Worm (Caenorhabditis elegans) whole organism, late embryonic: ENCODE measurements around the gene czw-1.

ENCODE experiments used
- ama-1 ChIP-seq: fragments of 150-350 bp; optimal IDR thresholded peaks from 2 replicates; lab custom pipeline; 2014
- ceh-19 ChIP-seq: fragments of 200-800 bp; sonication (Bioruptor generic); optimal IDR thresholded peaks from 2 replicates; lab custom pipeline; 2018; ENCODE audit warnings: mild to moderate bottlenecking, missing genetic modification characterization, missing compliant biosample characterization
- ceh-6 ChIP-seq: fragments of 200-800 bp; sonication (Bioruptor generic); optimal IDR thresholded peaks from 2 replicates; lab custom pipeline; 2018; ENCODE audit warnings: mild to moderate bottlenecking, missing genetic modification characterization, missing compliant biosample characterization
- elt-4 ChIP-seq: sonication (generic microtip); optimal IDR thresholded peaks from 2 replicates; lab custom pipeline; 2016; ENCODE audit warnings: missing genetic modification characterization, missing compliant biosample characterization
- gmeb-2 ChIP-seq: sonication (generic microtip); optimal IDR thresholded peaks from 2 replicates; lab custom pipeline; 2016; ENCODE audit warnings: missing genetic modification characterization, inconsistent platforms, missing compliant biosample characterization
- hlh-6 ChIP-seq: sonication (generic microtip); optimal IDR thresholded peaks from 2 replicates; lab custom pipeline; 2016; ENCODE audit warnings: missing genotype, missing genetic modification characterization, missing compliant biosample characterization
- lim-6 ChIP-seq: sonication (generic microtip); optimal IDR thresholded peaks from 2 replicates; lab custom pipeline; 2016; ENCODE audit warnings: missing genetic modification characterization, missing compliant biosample characterization
- nhr-11 ChIP-seq: fragments of 150-350 bp; optimal IDR thresholded peaks from 2 replicates; lab custom pipeline; 2014; ENCODE audit warnings: missing biosample characterization, missing genetic modification characterization
- pag-3 ChIP-seq: sonication (generic microtip); optimal IDR thresholded peaks from 2 replicates; lab custom pipeline; 2016; ENCODE audit warnings: missing compliant biosample characterization, missing genetic modification characterization, borderline replicate concordance
- pqm-1 ChIP-seq: sonication (generic microtip); optimal IDR thresholded peaks from 2 replicates; lab custom pipeline; 2016; ENCODE audit warnings: missing genetic modification characterization, missing compliant biosample characterization
- ref-2 ChIP-seq: sonication (generic microtip); optimal IDR thresholded peaks from 2 replicates; lab custom pipeline; 2016; ENCODE audit warnings: missing genetic modification characterization, missing compliant biosample characterization
- unc-86 ChIP-seq: sonication (generic microtip); optimal IDR thresholded peaks from 2 replicates; lab custom pipeline; 2016; ENCODE audit warnings: missing genetic modification characterization, missing compliant biosample characterization

ce11 chrIV:7943272-7943671 is 3.4 kb downstream of the czw-1 start:
- TF ChIP-seq unc-86 (no peak), ama-1 (no peak), pqm-1 (tag; lab: Kevin White, UChicago) (no peak), nhr-11 (no peak), lim-6 (tag; lab: Kevin White, UChicago) (no peak), ref-2 (tag; lab: Kevin White, UChicago) (no peak), gmeb-2 (no peak), ceh-6 (GFP tag; lab: Kevin White, UChicago) (no peak), ceh-19 (GFP tag; lab: Kevin White, UChicago) (no peak), pag-3 (no peak), elt-4 (no peak), hlh-6 (tag; lab: Kevin White, UChicago) (no peak)
